Worm (Caenorhabditis elegans) whole organism, young adult: ENCODE measurements around the gene pgl-2.

Source experiments
- C06A6.2 ChIP-seq: fragments of 200-800 bp; sonication (Bioruptor generic); conservative IDR thresholded peaks from 2 replicates; pipeline ENCODE4 v1.3.6; 2022; ENCODE audit warnings: missing genetic modification characterization, missing compliant biosample characterization
- F23B12.7 ChIP-seq: sonication (generic microtip); optimal IDR thresholded peaks from 2 replicates; lab custom pipeline; 2017; ENCODE audit warnings: missing genetic modification characterization, mild to moderate bottlenecking, missing compliant biosample characterization, antibody characterized with exemption, moderate library complexity; ENCODE audit not compliant: insufficient read depth
- F33H1.4 ChIP-seq: fragments of 200-800 bp; sonication (Bioruptor generic); IDR thresholded peaks from 2 replicates; pipeline ENCODE4 v1.3.6; 2022; ENCODE audit warnings: missing genetic modification reagents, missing genetic modification characterization, missing compliant biosample characterization
- F37B4.10 ChIP-seq: fragments of 200-800 bp; sonication (Bioruptor generic); IDR thresholded peaks from 2 replicates; pipeline ENCODE4 v1.3.6; 2022; ENCODE audit warnings: missing genetic modification characterization, missing compliant biosample characterization
- F55B11.4 ChIP-seq: sonication (generic microtip); optimal IDR thresholded peaks from 2 replicates; lab custom pipeline; 2016; ENCODE audit warnings: missing compliant biosample characterization, missing genetic modification characterization, borderline replicate concordance; ENCODE audit not compliant: insufficient read depth
- F57A8.1 ChIP-seq: fragments of 200-800 bp; sonication (Bioruptor generic); optimal IDR thresholded peaks from 2 replicates; lab custom pipeline; 2018; ENCODE audit warnings: mild to moderate bottlenecking, missing genetic modification characterization, moderate library complexity, missing compliant biosample characterization
- K11D2.4 ChIP-seq: fragments of 200-800 bp; sonication (Bioruptor generic); IDR thresholded peaks from 2 replicates; pipeline ENCODE4 v1.3.6; 2022; ENCODE audit warnings: missing genetic modification reagents, missing genetic modification characterization, missing compliant biosample characterization
- T07F8.4 ChIP-seq: sonication (generic microtip); optimal IDR thresholded peaks from 2 replicates; lab custom pipeline; 2016; ENCODE audit warnings: mild to moderate bottlenecking, missing genetic modification characterization, moderate library complexity, missing compliant biosample characterization
- T26A5.8 ChIP-seq: sonication (generic microtip); optimal IDR thresholded peaks from 2 replicates; lab custom pipeline; 2016; ENCODE audit warnings: missing genetic modification characterization, missing compliant biosample characterization
- Y53F4B.3 ChIP-seq: fragments of 200-800 bp; sonication (Bioruptor generic); IDR thresholded peaks from 2 replicates; pipeline ENCODE4 v1.3.6; 2022; ENCODE audit warnings: missing genetic modification reagents, missing genetic modification characterization, missing compliant biosample characterization
- Y95B8A.8 ChIP-seq: fragments of 200-800 bp; sonication (Bioruptor generic); IDR thresholded peaks from 2 replicates; pipeline ENCODE4 v1.3.6; 2022; ENCODE audit warnings: missing genetic modification reagents, missing genetic modification characterization, missing compliant biosample characterization
- ZK185.1 ChIP-seq: sonication (generic microtip); optimal IDR thresholded peaks from 2 replicates; lab custom pipeline; 2016; ENCODE audit warnings: mild to moderate bottlenecking, missing genetic modification characterization, missing compliant biosample characterization; ENCODE audit not compliant: poor library complexity, severe bottlenecking
- akir-1 ChIP-seq: fragments of 200-800 bp; sonication (Bioruptor generic); optimal IDR thresholded peaks from 2 replicates; lab custom pipeline; 2018; ENCODE audit warnings: mild to moderate bottlenecking, missing genetic modification characterization, moderate library complexity, missing compliant biosample characterization
- attf-6 ChIP-seq: fragments of 200-800 bp; sonication (Bioruptor generic); IDR thresholded peaks from 2 replicates; pipeline ENCODE4 v1.3.6; 2022; ENCODE audit warnings: missing genetic modification reagents, missing genetic modification characterization, missing compliant biosample characterization
- bed-2 ChIP-seq: fragments of 200-800 bp; sonication (Bioruptor generic); IDR thresholded peaks from 2 replicates; pipeline ENCODE4 v1.3.6; 2022; ENCODE audit warnings: missing genetic modification reagents, missing genetic modification characterization, missing compliant biosample characterization
- ccch-3 ChIP-seq: fragments of 200-800 bp; sonication (Bioruptor generic); optimal IDR thresholded peaks from 2 replicates; lab custom pipeline; 2018; ENCODE audit warnings: mild to moderate bottlenecking, missing genetic modification characterization, missing compliant biosample characterization
- cebp-1 ChIP-seq, 2 experiments: fragments of 200-800 bp in 1 of 2; sonication (Bioruptor generic) in 1 of 2; sonication (generic microtip) in 1 of 2; IDR thresholded peaks in 1 of 2; optimal IDR thresholded peaks in 1 of 2; 2 replicates each; pipeline versions ENCODE4 v1.3.6 to Lab custom; 2017 to 2022; ENCODE audit warnings: missing compliant biosample characterization in 2 of 2, missing genetic modification characterization in 2 of 2, mild to moderate bottlenecking in 1 of 2, missing genetic modification reagents in 1 of 2, moderate library complexity in 1 of 2
- ceh-58 ChIP-seq: fragments of 200-800 bp; sonication (Bioruptor generic); IDR thresholded peaks from 2 replicates; pipeline ENCODE4 v1.3.6; 2022; ENCODE audit warnings: missing genetic modification characterization, missing compliant biosample characterization
- dpl-1 ChIP-seq: fragments of 150-350 bp; optimal IDR thresholded peaks from 2 replicates; lab custom pipeline; 2014; ENCODE audit warnings: missing biosample characterization, missing genetic modification reagents, missing genetic modification characterization
- egl-18 ChIP-seq: fragments of 200-800 bp; sonication (Bioruptor generic); IDR thresholded peaks from 2 replicates; pipeline ENCODE4 v1.3.6; 2022; ENCODE audit warnings: missing genetic modification reagents, missing genetic modification characterization, missing compliant biosample characterization
- egl-44 ChIP-seq: fragments of 200-800 bp; sonication (Bioruptor generic); IDR thresholded peaks from 2 replicates; pipeline ENCODE4 v1.3.6; 2022; ENCODE audit warnings: missing genetic modification reagents, missing genetic modification characterization, missing compliant biosample characterization
- fkh-3 ChIP-seq: sonication (generic microtip); optimal IDR thresholded peaks from 2 replicates; lab custom pipeline; 2016; ENCODE audit warnings: mild to moderate bottlenecking, missing genetic modification characterization, missing compliant biosample characterization
- gei-17 ChIP-seq: fragments of 200-800 bp; sonication (Bioruptor generic); optimal IDR thresholded peaks from 2 replicates; lab custom pipeline; 2018; ENCODE audit warnings: mild to moderate bottlenecking, missing genetic modification characterization, missing compliant biosample characterization
- hlh-26 ChIP-seq: fragments of 200-800 bp; sonication (Bioruptor generic); conservative IDR thresholded peaks from 2 replicates; pipeline ENCODE4 v1.3.6; 2022; ENCODE audit warnings: missing genetic modification reagents, missing genetic modification characterization, missing compliant biosample characterization
- hmg-20 ChIP-seq: fragments of 200-800 bp; sonication (Bioruptor generic); IDR thresholded peaks from 2 replicates; pipeline ENCODE4 v1.3.6; 2022; ENCODE audit warnings: missing genetic modification reagents, missing genetic modification characterization, missing compliant biosample characterization
- hsf-1 ChIP-seq: fragments of 200-800 bp; sonication (Bioruptor generic); IDR thresholded peaks from 2 replicates; pipeline ENCODE4 v1.3.6; 2022; ENCODE audit warnings: missing genetic modification reagents, missing genetic modification characterization, missing compliant biosample characterization
- lin-35 ChIP-seq, 3 experiments: fragments of 150-350 bp in 2 of 3; sonication (generic microtip) in 1 of 3; optimal IDR thresholded peaks; 2 replicates each; lab custom pipeline; 2014 to 2018; ENCODE audit warnings: missing biosample characterization in 3 of 3, missing genetic modification characterization in 3 of 3, missing genetic modification reagents in 3 of 3
- lin-40 ChIP-seq: sonication (generic microtip); optimal IDR thresholded peaks from 2 replicates; lab custom pipeline; 2016; ENCODE audit warnings: missing genetic modification characterization, mild to moderate bottlenecking, missing compliant biosample characterization, missing genotype, missing genetic modification reagents
- lsy-27 ChIP-seq: sonication (generic microtip); optimal IDR thresholded peaks from 2 replicates; lab custom pipeline; 2017; ENCODE audit warnings: missing genetic modification characterization, mild to moderate bottlenecking, missing compliant biosample characterization, antibody characterized with exemption, missing genotype, borderline replicate concordance; ENCODE audit not compliant: insufficient read depth
- madf-10 ChIP-seq: sonication (generic microtip); optimal IDR thresholded peaks from 2 replicates; lab custom pipeline; 2016; ENCODE audit warnings: mild to moderate bottlenecking, missing genetic modification characterization, missing compliant biosample characterization
- madf-8 ChIP-seq: fragments of 200-800 bp; sonication (Bioruptor generic); conservative IDR thresholded peaks from 2 replicates; pipeline ENCODE4 v1.3.6; 2022; ENCODE audit warnings: missing genetic modification reagents, missing genetic modification characterization, missing compliant biosample characterization
- mel-28 ChIP-seq: sonication (generic microtip); optimal IDR thresholded peaks from 2 replicates; lab custom pipeline; 2016; ENCODE audit warnings: borderline replicate concordance, mild to moderate bottlenecking, missing genetic modification characterization, missing compliant biosample characterization
- mes-4 ChIP-seq: sonication (generic microtip); optimal IDR thresholded peaks from 2 replicates; lab custom pipeline; 2016; ENCODE audit warnings: missing genotype, missing genetic modification characterization, missing compliant biosample characterization
- nhr-120 ChIP-seq: fragments of 200-800 bp; sonication (Bioruptor generic); IDR thresholded peaks from 2 replicates; pipeline ENCODE4 v1.3.6; 2022; ENCODE audit warnings: missing genetic modification characterization, missing compliant biosample characterization
- nhr-80 ChIP-seq: sonication (generic microtip); optimal IDR thresholded peaks from 2 replicates; lab custom pipeline; 2016; ENCODE audit warnings: missing genetic modification characterization, missing compliant biosample characterization
- pbrm-1 ChIP-seq: fragments of 200-800 bp; sonication (Bioruptor generic); IDR thresholded peaks from 2 replicates; pipeline ENCODE4 v1.3.6; 2022; ENCODE audit warnings: missing genetic modification reagents, missing genetic modification characterization, missing compliant biosample characterization
- rpc-1 ChIP-seq, 2 experiments: fragments of 150-350 bp in 1 of 2; sonication (generic microtip) in 1 of 2; optimal IDR thresholded peaks; 2 replicates each; lab custom pipeline; 2014 to 2018; ENCODE audit warnings: missing biosample characterization in 1 of 2, missing genetic modification characterization in 1 of 2, missing genetic modification reagents in 1 of 2, missing genotype in 1 of 2
- sdz-38 ChIP-seq: sonication (generic microtip); optimal IDR thresholded peaks from 2 replicates; lab custom pipeline; 2016; ENCODE audit warnings: missing genotype, missing genetic modification characterization, missing compliant biosample characterization
- somi-1 ChIP-seq: fragments of 200-800 bp; sonication (Bioruptor generic); optimal IDR thresholded peaks from 2 replicates; lab custom pipeline; 2018; ENCODE audit warnings: mild to moderate bottlenecking, missing genetic modification characterization, missing compliant biosample characterization
- tbp1 ChIP-seq: fragments of 200-800 bp; sonication (Bioruptor generic); optimal IDR thresholded peaks from 2 replicates; lab custom pipeline; 2018; ENCODE audit warnings: mild to moderate bottlenecking, missing genetic modification characterization, missing compliant biosample characterization
- tbx-9 ChIP-seq: sonication (generic microtip); optimal IDR thresholded peaks from 2 replicates; lab custom pipeline; 2016; ENCODE audit warnings: borderline replicate concordance, missing genetic modification characterization, inconsistent platforms, missing compliant biosample characterization
- unc-130 ChIP-seq: sonication (generic microtip); optimal IDR thresholded peaks from 2 replicates; lab custom pipeline; 2016; ENCODE audit warnings: missing genetic modification reagents, missing genetic modification characterization, missing compliant biosample characterization
- zfh-2 ChIP-seq: fragments of 200-800 bp; sonication (Bioruptor generic); conservative IDR thresholded peaks from 2 replicates; pipeline ENCODE4 v1.3.6; 2022; ENCODE audit warnings: missing genetic modification reagents, missing genetic modification characterization, missing compliant biosample characterization
- zim-3 ChIP-seq: sonication (generic microtip); optimal IDR thresholded peaks from 2 replicates; lab custom pipeline; 2017; ENCODE audit warnings: mild to moderate bottlenecking, missing genetic modification characterization, moderate library complexity, missing compliant biosample characterization
- ztf-25 ChIP-seq: fragments of 200-800 bp; sonication (Bioruptor generic); IDR thresholded peaks from 2 replicates; pipeline ENCODE4 v1.3.6; 2022; ENCODE audit warnings: missing genetic modification reagents, missing genetic modification characterization, missing compliant biosample characterization
- ztf-26 ChIP-seq: sonication (generic microtip); optimal IDR thresholded peaks from 2 replicates; lab custom pipeline; 2017; ENCODE audit warnings: missing genetic modification characterization, missing compliant biosample characterization
- ztf-3 ChIP-seq: fragments of 200-800 bp; sonication (Bioruptor generic); optimal IDR thresholded peaks from 2 replicates; lab custom pipeline; 2018; ENCODE audit warnings: mild to moderate bottlenecking, missing genetic modification characterization, missing compliant biosample characterization
- ztf-6 ChIP-seq: fragments of 200-800 bp; sonication (Bioruptor generic); IDR thresholded peaks from 2 replicates; pipeline ENCODE4 v1.3.6; 2022; ENCODE audit warnings: missing genetic modification reagents, missing genetic modification characterization, missing compliant biosample characterization

pgl-2 gene

ce11 chrIII:8658367-8658761, 16.9 kb downstream of the pgl-2 start (continued):
- TF ChIP-seq Y53F4B.3 (GFP tag; lab: Robert Waterston, UW) = no peak
- no peak for TF ChIP-seq lsy-27 (tag; lab: Kevin White, UChicago)
- TF ChIP-seq ztf-25 = no peak
- TF ChIP-seq F55B11.4 = no peak
- no peak for TF ChIP-seq hlh-26 (GFP tag; lab: Robert Waterston, UW)
- TF ChIP-seq nhr-80 (tag; lab: Kevin White, UChicago) = peak; percentile 81
- no peak for TF ChIP-seq lin-35 (GFP tag; optimal IDR thresholded peaks at IDR 0.05; lab: Kevin White, UChicago)
- no peak for TF ChIP-seq mes-4
- no peak for TF ChIP-seq zfh-2 (GFP tag; lab: Robert Waterston, UW)
- TF ChIP-seq ztf-6 (GFP tag; lab: Robert Waterston, UW) = no peak
- TF ChIP-seq fkh-3 (tag; lab: Kevin White, UChicago) = no peak
- no peak for TF ChIP-seq T26A5.8 (tag; lab: Kevin White, UChicago)
- no peak for TF ChIP-seq tbx-9 (tag; lab: Kevin White, UChicago)
- no peak for TF ChIP-seq egl-44 (GFP tag; lab: Robert Waterston, UW)
- no peak for TF ChIP-seq ccch-3
- TF ChIP-seq F37B4.10 (GFP tag; lab: Robert Waterston, UW) = no peak
- TF ChIP-seq hmg-20 (GFP tag; lab: Robert Waterston, UW) = no peak
- TF ChIP-seq madf-8 (GFP tag; lab: Robert Waterston, UW) = no peak
- peak; percentile 39 for TF ChIP-seq ZK185.1
- no peak for TF ChIP-seq Y95B8A.8
- TF ChIP-seq K11D2.4 (GFP tag; lab: Robert Waterston, UW) = peak; percentile 74
- TF ChIP-seq T07F8.4 = no peak
- no peak for TF ChIP-seq F57A8.1 (GFP tag; lab: Kevin White, UChicago)
- no peak for TF ChIP-seq dpl-1 (GFP tag; lab: Kevin White, UChicago)
- no peak for TF ChIP-seq nhr-120
- no peak for TF ChIP-seq akir-1 (GFP tag; lab: Kevin White, UChicago)
- TF ChIP-seq bed-2 (GFP tag; lab: Robert Waterston, UW) = no peak
- peak; percentile 47; the same call in 1 of the 2 replicates for TF ChIP-seq pbrm-1
- no peak for TF ChIP-seq attf-6 (GFP tag; lab: Robert Waterston, UW)
- no peak for TF ChIP-seq F33H1.4 (GFP tag; lab: Robert Waterston, UW)
- peak; percentile 91 for TF ChIP-seq lin-40 (tag; lab: Kevin White, UChicago)
- peak; percentile 45 for TF ChIP-seq madf-10 (tag; lab: Kevin White, UChicago)
- peak; percentile 64; the same call in 1 of the 2 replicates for TF ChIP-seq C06A6.2
- peak; percentile 68 for TF ChIP-seq tbp1 (GFP tag; lab: Kevin White, UChicago)
- TF ChIP-seq unc-130 (GFP tag; lab: Kevin White, UChicago) = no peak
- TF ChIP-seq cebp-1 (GFP tag; IDR thresholded peaks at IDR 0.05; lab: Robert Waterston, UW) = no peak
- peak; percentile 81 for TF ChIP-seq cebp-1 (tag; optimal IDR thresholded peaks at IDR 0.05; lab: Kevin White, UChicago)
- no peak for TF ChIP-seq egl-18 (GFP tag; lab: Robert Waterston, UW)
- peak; percentile 5 for TF ChIP-seq ztf-3 (GFP tag; lab: Kevin White, UChicago)
- peak; percentile 93 for TF ChIP-seq ztf-26 (tag; lab: Kevin White, UChicago)
- no peak for TF ChIP-seq ceh-58 (GFP tag; lab: Robert Waterston, UW)
- no peak for TF ChIP-seq sdz-38 (tag; lab: Kevin White, UChicago)
- peak; percentile 60 for TF ChIP-seq gei-17 (GFP tag; lab: Kevin White, UChicago)
- TF ChIP-seq hsf-1 = peak; percentile 91
- no peak for TF ChIP-seq rpc-1 (optimal IDR thresholded peaks at IDR 0.05; lab: Kevin White, UChicago)
- TF ChIP-seq rpc-1 (tag; optimal IDR thresholded peaks at IDR 0.05; lab: Kevin White, UChicago) = no peak
- no peak for TF ChIP-seq F23B12.7 (tag; lab: Kevin White, UChicago)
- TF ChIP-seq somi-1 (GFP tag; lab: Kevin White, UChicago) = peak; percentile 94
- TF ChIP-seq mel-28 (tag; lab: Kevin White, UChicago) = no peak
- no peak for TF ChIP-seq zim-3 (tag; lab: Kevin White, UChicago)
